Fruit fly (Drosophila melanogaster): Measurements from ENCODE around the gene Abi.

- TF ChIP-seq ovo (GFP tag; optimal IDR thresholded peaks at IDR 0.05) (no peak), CG33017 (tag; optimal IDR thresholded peaks at IDR 0.05) (no peak)
These were observed 26.3 kb downstream of the Abi start for dm6 chr3R:14095916-14096315.
